Fruit fly (Drosophila melanogaster) whole organism, embryonic: Measurements from ENCODE around the gene Mon1.

Source experiments
- Atf6 ChIP-seq: fragments of 200-800 bp; sonication (Bioruptor generic); IDR thresholded peaks from 2 replicates; pipeline ENCODE4 v1.3.6; 2022; ENCODE audit warnings: missing biosample characterization, missing genetic modification characterization
- Bgb ChIP-seq: fragments of 200-800 bp; sonication (Bioruptor generic); IDR thresholded peaks from 2 replicates; pipeline ENCODE4 v1.3.6; 2022; ENCODE audit warnings: missing biosample characterization, missing genetic modification characterization; ENCODE audit not compliant: partially characterized antibody
- CG10543 ChIP-seq: fragments of 200-800 bp; sonication (Bioruptor generic); optimal IDR thresholded peaks from 3 replicates; lab custom pipeline; 2017; ENCODE audit warnings: missing biosample characterization, mild to moderate bottlenecking, missing genetic modification characterization, moderate library complexity
- CG10654 ChIP-seq: fragments of 200-800 bp; sonication (Bioruptor generic); optimal IDR thresholded peaks from 2 replicates; lab custom pipeline; 2016; ENCODE audit warnings: missing biosample characterization, missing genetic modification characterization
- CG12744 ChIP-seq: fragments of 200-800 bp; sonication (Bioruptor generic); optimal IDR thresholded peaks from 2 replicates; lab custom pipeline; 2016; ENCODE audit warnings: missing biosample characterization, missing genetic modification characterization
- CG13775 ChIP-seq: fragments of 200-800 bp; sonication (Bioruptor generic); optimal IDR thresholded peaks from 3 replicates; lab custom pipeline; 2017; ENCODE audit warnings: missing biosample characterization, mild to moderate bottlenecking, missing genetic modification characterization
- CG1529 ChIP-seq: fragments of 200-800 bp; sonication (Bioruptor generic); optimal IDR thresholded peaks from 3 replicates; lab custom pipeline; 2018; ENCODE audit warnings: missing biosample characterization, missing genetic modification characterization
- CG16815 ChIP-seq: fragments of 200-800 bp; sonication (Bioruptor generic); optimal IDR thresholded peaks from 3 replicates; lab custom pipeline; 2017; ENCODE audit warnings: missing biosample characterization, mild to moderate bottlenecking, missing genetic modification characterization
- CG17361 ChIP-seq: fragments of 200-800 bp; sonication (Bioruptor generic); IDR thresholded peaks from 3 replicates; pipeline ENCODE4 v1.3.6; 2022; ENCODE audit warnings: missing biosample characterization, missing genetic modification characterization
- CG30403 ChIP-seq: fragments of 200-800 bp; sonication (Bioruptor generic); optimal IDR thresholded peaks from 3 replicates; lab custom pipeline; 2016; ENCODE audit warnings: missing biosample characterization, missing genetic modification characterization
- CG31224 ChIP-seq: fragments of 200-800 bp; sonication (Bioruptor generic); IDR thresholded peaks from 2 replicates; pipeline ENCODE4 v1.3.6; 2022; ENCODE audit warnings: missing biosample characterization, missing genetic modification characterization
- CG43689 ChIP-seq: fragments of 200-800 bp; sonication (Bioruptor generic); IDR thresholded peaks from 2 replicates; pipeline ENCODE4 v1.3.6; 2022; ENCODE audit warnings: missing biosample characterization, missing genetic modification characterization
- CG7556 ChIP-seq: fragments of 200-800 bp; sonication (Bioruptor generic); optimal IDR thresholded peaks from 2 replicates; lab custom pipeline; 2017; ENCODE audit warnings: missing biosample characterization, mild to moderate bottlenecking, missing genetic modification characterization
- CG8281 ChIP-seq: fragments of 200-800 bp; sonication (Bioruptor generic); optimal IDR thresholded peaks from 2 replicates; lab custom pipeline; 2018; ENCODE audit warnings: missing biosample characterization, mild to moderate bottlenecking, missing genetic modification characterization, moderate library complexity
- CG8290 ChIP-seq, 3 experiments: fragments of 200-800 bp; sonication (Bioruptor generic); optimal IDR thresholded peaks; 2 replicates each; lab custom pipeline; 2016 to 2019; ENCODE audit warnings: missing biosample characterization in 3 of 3, missing genetic modification characterization in 3 of 3, mild to moderate bottlenecking in 2 of 3, moderate library complexity in 1 of 3
- E2f1 ChIP-seq: fragments of 200-800 bp; sonication (Bioruptor generic); IDR thresholded peaks from 2 replicates; pipeline ENCODE4 v1.3.6; 2022; ENCODE audit warnings: missing biosample characterization, missing genetic modification characterization
- Fer2 ChIP-seq: fragments of 200-800 bp; sonication (Bioruptor generic); optimal IDR thresholded peaks from 2 replicates; lab custom pipeline; 2018; ENCODE audit warnings: missing biosample characterization, mild to moderate bottlenecking, missing genetic modification characterization, moderate library complexity
- GATAe ChIP-seq: fragments of 200-800 bp; sonication (Bioruptor generic); conservative IDR thresholded peaks from 2 replicates; pipeline ENCODE4 v1.3.6; 2022; ENCODE audit warnings: missing biosample characterization, missing genetic modification characterization
- HmgZ ChIP-seq: fragments of 200-800 bp; sonication (Bioruptor generic); optimal IDR thresholded peaks from 2 replicates; lab custom pipeline; 2018; ENCODE audit warnings: missing biosample characterization, mild to moderate bottlenecking, missing genetic modification characterization
- Jarid2 ChIP-seq: fragments of 200-800 bp; sonication (Bioruptor generic); optimal IDR thresholded peaks from 3 replicates; lab custom pipeline; 2017; ENCODE audit warnings: mild to moderate bottlenecking, missing biosample characterization, missing genetic modification reagents, missing genetic modification characterization
- Kr ChIP-seq: fragments of 200-800 bp; sonication (Bioruptor generic); optimal IDR thresholded peaks from 2 replicates; lab custom pipeline; 2017; ENCODE audit warnings: missing biosample characterization, mild to moderate bottlenecking, missing genetic modification characterization
- Meics ChIP-seq: fragments of 200-800 bp; sonication (Bioruptor generic); optimal IDR thresholded peaks from 2 replicates; lab custom pipeline; 2017; ENCODE audit warnings: missing biosample characterization, mild to moderate bottlenecking, missing genetic modification characterization
- Ravus ChIP-seq: fragments of 200-800 bp; sonication (Bioruptor generic); IDR thresholded peaks from 2 replicates; pipeline ENCODE4 v1.3.6; 2022; ENCODE audit warnings: missing biosample characterization, missing genetic modification characterization
- amos ChIP-seq: fragments of 200-800 bp; sonication (Bioruptor generic); IDR thresholded peaks from 2 replicates; pipeline ENCODE4 v1.3.6; 2022; ENCODE audit warnings: missing biosample characterization, missing genetic modification characterization; ENCODE audit not compliant: partially characterized antibody
- aop ChIP-seq: fragments of 200-800 bp; sonication (Bioruptor generic); IDR thresholded peaks from 2 replicates; pipeline ENCODE4 v1.3.6; 2022; ENCODE audit warnings: missing biosample characterization, missing genetic modification characterization
- ase ChIP-seq: fragments of 200-800 bp; sonication (Bioruptor generic); IDR thresholded peaks from 3 replicates; pipeline ENCODE4 v1.3.6; 2022; ENCODE audit warnings: missing biosample characterization, missing genetic modification characterization
- fd96Cb ChIP-seq: fragments of 200-800 bp; sonication (Bioruptor generic); optimal IDR thresholded peaks from 2 replicates; lab custom pipeline; 2018; ENCODE audit warnings: missing biosample characterization, mild to moderate bottlenecking, missing genetic modification characterization, moderate library complexity
- ftz-f1 ChIP-seq: fragments of 200-800 bp; sonication (Bioruptor generic); optimal IDR thresholded peaks from 2 replicates; lab custom pipeline; 2016; ENCODE audit warnings: missing biosample characterization, missing genetic modification characterization
- hth ChIP-seq: fragments of >200 bp; optimal IDR thresholded peaks from 2 replicates; lab custom pipeline; 2017; ENCODE audit warnings: inconsistent platforms
- ind ChIP-seq: fragments of 200-800 bp; sonication (Bioruptor generic); optimal IDR thresholded peaks from 3 replicates; lab custom pipeline; 2016; ENCODE audit warnings: missing biosample characterization, missing genetic modification characterization
- ken ChIP-seq: fragments of 200-800 bp; sonication (Bioruptor generic); IDR thresholded peaks from 3 replicates; pipeline ENCODE4 v1.3.6; 2022; ENCODE audit warnings: missing biosample characterization, missing genetic modification characterization
- knrl ChIP-seq: fragments of 200-800 bp; sonication (Bioruptor generic); IDR thresholded peaks from 3 replicates; pipeline ENCODE4 v1.3.6; 2022; ENCODE audit warnings: missing biosample characterization, missing genetic modification characterization; ENCODE audit not compliant: partially characterized antibody
- lilli ChIP-seq: fragments of 200-800 bp; sonication (Bioruptor generic); optimal IDR thresholded peaks from 3 replicates; lab custom pipeline; 2016; ENCODE audit warnings: missing biosample characterization, missing genetic modification characterization
- lola ChIP-seq, 3 experiments: fragments of >200 bp in 2 of 3; fragments of 200-800 bp in 1 of 3; sonication (Bioruptor generic) in 1 of 3; optimal IDR thresholded peaks; 2 replicates each; lab custom pipeline; 2017 to 2019; ENCODE audit warnings: missing biosample characterization in 3 of 3, missing genetic modification characterization in 3 of 3, mild to moderate bottlenecking in 1 of 3, moderate library complexity in 1 of 3
- mld ChIP-seq: fragments of 200-800 bp; sonication (Bioruptor generic); IDR thresholded peaks from 3 replicates; pipeline ENCODE4 v1.3.6; 2022; ENCODE audit warnings: missing biosample characterization, missing genetic modification characterization; ENCODE audit not compliant: partially characterized antibody
- nom ChIP-seq: fragments of 200-800 bp; sonication (Bioruptor generic); optimal IDR thresholded peaks from 2 replicates; lab custom pipeline; 2017; ENCODE audit warnings: missing biosample characterization, missing genetic modification characterization, mild to moderate bottlenecking, moderate library complexity, missing genetic modification reagents
- pnt ChIP-seq: fragments of 200-800 bp; sonication (Bioruptor generic); optimal IDR thresholded peaks from 3 replicates; lab custom pipeline; 2016; ENCODE audit warnings: missing biosample characterization, missing genetic modification characterization
- row ChIP-seq: fragments of 200-800 bp; sonication (Bioruptor generic); IDR thresholded peaks from 3 replicates; pipeline ENCODE4 v1.3.6; 2022; ENCODE audit warnings: missing biosample characterization, missing genetic modification characterization
- sens ChIP-seq: fragments of 200-800 bp; sonication (Bioruptor generic); peaks from one replicate; lab custom pipeline; 2016; ENCODE audit warnings: missing biosample characterization, missing genetic modification characterization
- slbo ChIP-seq: fragments of 200-800 bp; sonication (Bioruptor generic); IDR thresholded peaks from 2 replicates; pipeline ENCODE4 v1.3.6; 2022; ENCODE audit warnings: missing biosample characterization, missing genetic modification characterization
- stc ChIP-seq: fragments of 200-800 bp; sonication (Bioruptor generic); IDR thresholded peaks from 2 replicates; pipeline ENCODE4 v1.3.6; 2022; ENCODE audit warnings: missing biosample characterization, missing genetic modification characterization
- trem ChIP-seq: fragments of 200-800 bp; optimal IDR thresholded peaks from 3 replicates; lab custom pipeline; 2019; ENCODE audit warnings: missing biosample characterization, mild to moderate bottlenecking, missing genetic modification characterization, moderate library complexity
- vnd ChIP-seq: fragments of 200-800 bp; sonication (Bioruptor generic); IDR thresholded peaks from 3 replicates; pipeline ENCODE4 v1.3.6; 2022; ENCODE audit warnings: missing biosample characterization, missing genetic modification characterization; ENCODE audit not compliant: partially characterized antibody
- z ChIP-seq: fragments of 200-800 bp; sonication (Bioruptor generic); IDR thresholded peaks from 3 replicates; pipeline ENCODE4 v1.3.6; 2022; ENCODE audit warnings: missing biosample characterization, missing genetic modification characterization
- zf30C ChIP-seq: fragments of 200-800 bp; sonication (Bioruptor generic); optimal IDR thresholded peaks from 3 replicates; lab custom pipeline; 2018; ENCODE audit warnings: missing biosample characterization, mild to moderate bottlenecking, missing genetic modification characterization

The Mon1 gene

DNA sequence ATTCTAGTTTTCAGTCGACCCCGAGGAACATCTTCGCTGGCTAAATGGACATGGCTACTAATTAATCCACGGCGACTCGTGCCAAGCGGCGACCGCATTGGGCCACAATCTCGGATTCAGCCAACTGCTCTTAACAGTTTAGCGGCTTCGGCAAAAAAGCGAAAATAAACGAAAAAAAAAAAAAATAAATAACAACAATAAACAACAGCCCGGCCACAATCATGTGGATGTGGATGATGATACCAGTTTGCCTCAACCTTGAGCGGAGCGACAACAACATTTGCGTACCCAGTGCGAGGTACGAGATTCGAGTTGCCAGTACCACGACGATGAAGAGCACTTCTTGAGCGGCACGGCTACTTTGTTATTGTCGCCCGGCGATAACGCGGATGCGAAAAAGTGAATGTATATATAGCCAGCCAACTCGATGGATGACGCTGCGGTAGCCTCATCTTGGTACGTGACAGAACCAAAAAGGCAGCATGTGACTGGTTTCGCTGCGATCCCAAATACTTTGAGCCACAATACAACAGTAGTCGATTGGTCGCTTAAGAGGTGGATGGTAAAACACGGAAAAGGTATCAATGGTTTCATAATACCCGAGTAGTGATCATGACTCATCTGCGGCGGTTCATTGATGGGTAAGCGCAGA, 42.4 kb upstream of the Mon1 start (continued):
- TF ChIP-seq CG13775 (GFP tag; lab: Kevin White, UChicago), result no peak
- peak; percentile 27 for TF ChIP-seq ftz-f1
- TF ChIP-seq CG16815, result no peak
- no peak for TF ChIP-seq E2f1
- TF ChIP-seq CG7556 (GFP tag; lab: Kevin White, UChicago), result no peak
- no peak for TF ChIP-seq z
- TF ChIP-seq CG43689 (GFP tag; lab: Robert Waterston, UW), result no peak
- no peak for TF ChIP-seq ase (GFP tag; lab: Robert Waterston, UW)
- TF ChIP-seq mld (GFP tag; lab: Robert Waterston, UW), result no peak
- TF ChIP-seq lola (GFP tag; optimal IDR thresholded peaks at IDR 0.05; lab: Kevin White, UChicago), result no peak
- TF ChIP-seq Fer2 (tag; lab: Kevin White, UChicago), result no peak
- no peak for TF ChIP-seq knrl (GFP tag; lab: Robert Waterston, UW)
- no peak for TF ChIP-seq trem (tag; lab: Kevin White, UChicago)
- no peak for TF ChIP-seq CG12744
- TF ChIP-seq row, result 0 out of 3 replicates have a peak, but pooled peaks have one; percentile 21
- no peak for TF ChIP-seq Ravus
- 0 out of 2 replicates have a peak, but pooled peaks have one; percentile 25 for TF ChIP-seq Atf6
- TF ChIP-seq Bgb (GFP tag; lab: Robert Waterston, UW), result no peak
- TF ChIP-seq zf30C, result no peak
- TF ChIP-seq stc, result no peak
- no peak for TF ChIP-seq CG30403 (GFP tag; lab: Kevin White, UChicago)
- no peak for TF ChIP-seq Meics (GFP tag; lab: Kevin White, UChicago)
- no peak for TF ChIP-seq ken (GFP tag; lab: Robert Waterston, UW)
- TF ChIP-seq CG8281 (tag; lab: Kevin White, UChicago), result no peak
- no peak for TF ChIP-seq fd96Cb
- TF ChIP-seq Jarid2 (GFP tag; lab: Kevin White, UChicago), result no peak
- no peak for TF ChIP-seq ind (GFP tag; lab: Kevin White, UChicago)
- TF ChIP-seq slbo (GFP tag; lab: Robert Waterston, UW), result no peak
- TF ChIP-seq hth (lab: Kevin White, UChicago), result no peak
- peak; percentile 53 for TF ChIP-seq nom (GFP tag; lab: Kevin White, UChicago)
- TF ChIP-seq pnt, result no peak
- no peak for TF ChIP-seq CG17361 (GFP tag; lab: Robert Waterston, UW)
- TF ChIP-seq vnd, result no peak
- no peak for TF ChIP-seq aop (GFP tag; lab: Robert Waterston, UW)
- peak; percentile 78 for TF ChIP-seq CG31224
- no peak for TF ChIP-seq CG1529 (GFP tag; lab: Kevin White, UChicago)
- no peak for TF ChIP-seq CG10654 (GFP tag; lab: Kevin White, UChicago)
- TF ChIP-seq amos (GFP tag; lab: Robert Waterston, UW), result no peak
- peak; percentile 35 for TF ChIP-seq sens (GFP tag; lab: Kevin White, UChicago)
- no peak for TF ChIP-seq GATAe (GFP tag; lab: Robert Waterston, UW)
- no peak for TF ChIP-seq lilli (GFP tag; lab: Kevin White, UChicago)
- no peak for TF ChIP-seq CG10543 (GFP tag; lab: Kevin White, UChicago)
- no peak for TF ChIP-seq Kr
- TF ChIP-seq CG8290 (GFP tag; optimal IDR thresholded peaks at IDR 0.05; lab: Kevin White, UChicago), result no peak
- peak in 1 of 2 experiments; percentile 28 for TF ChIP-seq CG8290 (tag; optimal IDR thresholded peaks at IDR 0.05; lab: Kevin White, UChicago)
- no peak for TF ChIP-seq HmgZ
